Worm (Caenorhabditis elegans): ENCODE data around the gene cgt-1.

DNA sequence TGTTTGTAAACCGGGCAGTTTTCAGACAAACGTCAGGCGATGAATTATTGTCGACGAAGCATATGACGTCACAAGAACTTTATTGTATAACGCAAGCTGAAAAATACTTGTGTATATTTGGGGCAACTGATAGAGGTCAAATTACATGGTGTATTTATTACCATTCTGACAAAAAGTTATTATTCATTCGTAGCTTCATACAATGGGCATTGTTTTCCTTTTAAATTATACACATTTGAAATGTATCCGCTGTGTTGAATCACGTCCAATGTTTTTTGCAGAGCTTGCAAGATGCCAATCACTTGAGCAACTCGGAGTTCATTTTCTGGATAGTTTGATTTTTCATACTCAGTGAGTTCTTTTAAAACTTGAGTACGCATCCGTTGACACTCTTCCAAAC, 34.3 kb upstream of the cgt-1 start, which contains the start of gene F35E8.13:
- no peak for TF ChIP-seq dao-5 (tag; optimal IDR thresholded peaks at IDR 0.05)
- TF ChIP-seq him-1 (tag; optimal IDR thresholded peaks at IDR 0.05), result no peak
- TF ChIP-seq W03F9.2 (tag; optimal IDR thresholded peaks at IDR 0.05), result no peak
